Fruit fly (Drosophila melanogaster) whole organism, pupa: Measurements from ENCODE around the gene CG11670.

Source experiments
- CG12605 ChIP-seq: fragments of 200-800 bp; sonication (Bioruptor generic); IDR thresholded peaks from 2 replicates; pipeline ENCODE4 v1.3.6; 2022; ENCODE audit warnings: missing biosample characterization, missing genetic modification characterization
- CG13204 ChIP-seq: fragments of 200-800 bp; sonication (Bioruptor generic); optimal IDR thresholded peaks from 2 replicates; lab custom pipeline; 2018; ENCODE audit warnings: missing biosample characterization, mild to moderate bottlenecking, missing genetic modification characterization, moderate library complexity
- CG14655 ChIP-seq: fragments of 200-800 bp; sonication (Bioruptor generic); optimal IDR thresholded peaks from 3 replicates; lab custom pipeline; 2017; ENCODE audit warnings: mild to moderate bottlenecking, missing biosample characterization, missing genetic modification reagents, missing genetic modification characterization
- CG15710 ChIP-seq: fragments of 200-800 bp; sonication (Bioruptor generic); optimal IDR thresholded peaks from 2 replicates; lab custom pipeline; 2018; ENCODE audit warnings: missing biosample characterization, mild to moderate bottlenecking, missing genetic modification characterization, moderate library complexity
- CG32121 ChIP-seq: fragments of 200-800 bp; sonication (Bioruptor generic); IDR thresholded peaks from 2 replicates; pipeline ENCODE4 v1.3.6; 2022; ENCODE audit warnings: missing biosample characterization, missing genetic modification characterization
- CG34367 ChIP-seq: fragments of 200-800 bp; sonication (Bioruptor generic); optimal IDR thresholded peaks from 2 replicates; lab custom pipeline; 2018; ENCODE audit warnings: missing biosample characterization, mild to moderate bottlenecking, missing genetic modification characterization
- CG8159 ChIP-seq: fragments of 200-800 bp; sonication (Bioruptor generic); optimal IDR thresholded peaks from 3 replicates; lab custom pipeline; 2018; ENCODE audit warnings: missing biosample characterization, mild to moderate bottlenecking, missing genetic modification characterization, moderate library complexity
- CG9948 ChIP-seq: fragments of 200-800 bp; sonication (Bioruptor generic); optimal IDR thresholded peaks from 2 replicates; lab custom pipeline; 2018; ENCODE audit warnings: missing biosample characterization, mild to moderate bottlenecking, missing genetic modification characterization, moderate library complexity
- EcR ChIP-seq: fragments of 200-800 bp; sonication (Bioruptor generic); optimal IDR thresholded peaks from 3 replicates; lab custom pipeline; 2019; ENCODE audit warnings: missing biosample characterization, missing genetic modification characterization, mild to moderate bottlenecking, moderate library complexity, missing genetic modification reagents
- Ets98B ChIP-seq: fragments of 200-800 bp; sonication (Bioruptor generic); IDR thresholded peaks from 2 replicates; pipeline ENCODE4 v1.3.6; 2022; ENCODE audit warnings: missing biosample characterization, missing genetic modification characterization
- Snoo ChIP-seq: fragments of 200-800 bp; sonication (Bioruptor generic); optimal IDR thresholded peaks from 3 replicates; lab custom pipeline; 2017; ENCODE audit warnings: missing biosample characterization, mild to moderate bottlenecking, missing genetic modification characterization, inconsistent platforms

DNA sequence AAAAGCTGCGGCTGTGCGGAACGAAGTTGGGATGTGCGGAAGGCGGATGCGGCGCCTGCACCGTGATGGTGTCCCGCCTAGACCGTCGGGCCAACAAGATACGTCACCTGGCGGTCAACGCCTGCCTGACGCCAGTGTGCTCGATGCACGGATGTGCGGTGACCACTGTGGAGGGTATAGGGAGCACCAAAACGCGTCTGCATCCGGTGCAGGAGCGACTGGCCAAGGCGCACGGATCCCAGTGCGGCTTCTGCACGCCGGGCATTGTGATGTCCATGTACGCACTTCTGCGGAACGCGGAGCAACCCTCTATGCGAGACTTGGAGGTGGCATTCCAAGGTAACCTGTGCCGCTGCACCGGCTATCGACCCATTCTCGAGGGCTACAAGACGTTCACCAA, 8.2 kb upstream of the CG11670 start:
- no peak for TF ChIP-seq CG34367 (tag; lab: Kevin White, UChicago)
- no peak for TF ChIP-seq CG15710
- TF ChIP-seq Ets98B (GFP tag; lab: Robert Waterston, UW): no peak
- TF ChIP-seq Snoo: no peak
- TF ChIP-seq CG32121 (GFP tag; lab: Robert Waterston, UW): no peak
- no peak for TF ChIP-seq CG9948
- TF ChIP-seq CG8159 (tag; lab: Kevin White, UChicago): no peak
- no peak for TF ChIP-seq EcR (GFP tag; lab: Kevin White, UChicago)
- TF ChIP-seq CG12605 (GFP tag; lab: Robert Waterston, UW): no peak
- TF ChIP-seq CG14655 (GFP tag; lab: Kevin White, UChicago): no peak
- no peak for TF ChIP-seq CG13204
